Worm (Caenorhabditis elegans): ENCODE measurements around the gene T24E12.6.

DNA sequence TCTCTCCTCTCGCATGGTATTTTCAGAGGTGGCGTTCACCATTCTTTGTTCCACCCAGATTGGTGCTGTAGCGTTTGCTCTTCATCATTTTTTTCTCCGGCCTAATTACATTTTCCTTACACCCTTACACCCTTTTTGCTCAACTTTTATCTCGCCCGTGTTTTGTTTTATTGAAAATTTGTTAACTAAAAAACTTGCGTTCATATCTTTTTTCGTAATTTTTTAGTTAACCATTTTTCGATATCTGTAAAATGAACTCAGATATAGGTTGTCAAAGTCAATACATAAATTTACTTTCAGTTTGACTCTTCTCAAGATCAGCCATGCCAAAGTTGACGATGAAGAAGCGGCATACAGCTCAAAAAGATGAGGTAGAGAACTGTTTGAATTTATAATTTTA is 19.9 kb downstream of the T24E12.6 start, which contains the start of gene F12E12.1:
- TF ChIP-seq him-1 (tag; optimal IDR thresholded peaks at IDR 0.05) (no peak), W03F9.2 (tag; optimal IDR thresholded peaks at IDR 0.05) (no peak), dao-5 (tag; optimal IDR thresholded peaks at IDR 0.05) (no peak)

Data from whole organism, L4/young adult.